Fruit fly (Drosophila melanogaster) whole organism, prepupa: ENCODE results near the gene Jon25Bi.

Experiments used
- CG10631 ChIP-seq: fragments of 200-800 bp; sonication (Bioruptor generic); optimal IDR thresholded peaks from 2 replicates; lab custom pipeline; 2016; ENCODE audit warnings: missing biosample characterization, missing genetic modification characterization
- CG10669 ChIP-seq: fragments of 200-800 bp; sonication (Bioruptor generic); optimal IDR thresholded peaks from 3 replicates; lab custom pipeline; 2018; ENCODE audit warnings: missing biosample characterization, mild to moderate bottlenecking, missing genetic modification characterization, moderate library complexity
- CG11762 ChIP-seq: fragments of 200-800 bp; sonication (Bioruptor generic); optimal IDR thresholded peaks from 3 replicates; lab custom pipeline; 2016; ENCODE audit warnings: missing biosample characterization, missing genetic modification characterization; ENCODE audit not compliant: insufficient read depth
- CG11902 ChIP-seq: fragments of 200-800 bp; sonication (Bioruptor generic); optimal IDR thresholded peaks from 3 replicates; lab custom pipeline; 2016; ENCODE audit warnings: missing biosample characterization, missing genetic modification characterization
- CG15336 ChIP-seq: fragments of 200-800 bp; sonication (Bioruptor generic); IDR thresholded peaks from 2 replicates; pipeline ENCODE4 v1.3.6; 2022; ENCODE audit warnings: missing biosample characterization, missing genetic modification characterization
- CG3032 ChIP-seq: fragments of 200-800 bp; optimal IDR thresholded peaks from 2 replicates; lab custom pipeline; 2019; ENCODE audit warnings: missing biosample characterization, mild to moderate bottlenecking, missing genetic modification characterization, moderate library complexity
- CG31627 ChIP-seq: fragments of 200-800 bp; sonication (Bioruptor generic); optimal IDR thresholded peaks from 3 replicates; lab custom pipeline; 2016; ENCODE audit warnings: missing biosample characterization, missing genetic modification characterization
- CG32006 ChIP-seq: fragments of 200-800 bp; sonication (Bioruptor generic); optimal IDR thresholded peaks from 3 replicates; lab custom pipeline; 2017; ENCODE audit warnings: missing biosample characterization, mild to moderate bottlenecking, missing genetic modification characterization
- CG34406 ChIP-seq: fragments of 200-800 bp; sonication (Bioruptor generic); optimal IDR thresholded peaks from 3 replicates; lab custom pipeline; 2016; ENCODE audit warnings: missing biosample characterization, missing genetic modification characterization
- CG3919 ChIP-seq: fragments of 200-800 bp; sonication (Bioruptor generic); optimal IDR thresholded peaks from 3 replicates; lab custom pipeline; 2016; ENCODE audit warnings: missing biosample characterization, missing genetic modification characterization
- CG4318 ChIP-seq: fragments of 200-800 bp; sonication (Bioruptor generic); optimal IDR thresholded peaks from 3 replicates; lab custom pipeline; 2017; ENCODE audit warnings: missing biosample characterization, mild to moderate bottlenecking, missing genetic modification characterization
- CG6163 ChIP-seq: fragments of 200-800 bp; sonication (Bioruptor generic); IDR thresholded peaks from 3 replicates; pipeline ENCODE4 v1.3.6; 2022; ENCODE audit warnings: missing biosample characterization, missing genetic modification characterization
- CG6276 ChIP-seq: fragments of 200-800 bp; sonication (Bioruptor generic); optimal IDR thresholded peaks from 2 replicates; lab custom pipeline; 2017; ENCODE audit warnings: missing biosample characterization, mild to moderate bottlenecking, missing genetic modification characterization
- CG6792 ChIP-seq: fragments of 200-800 bp; sonication (Bioruptor generic); optimal IDR thresholded peaks from 3 replicates; lab custom pipeline; 2016; ENCODE audit warnings: missing biosample characterization, missing genetic modification characterization
- CG6808 ChIP-seq: fragments of 200-800 bp; sonication (Bioruptor generic); optimal IDR thresholded peaks from 3 replicates; lab custom pipeline; 2017; ENCODE audit warnings: missing biosample characterization, missing genetic modification characterization, mild to moderate bottlenecking, moderate library complexity, missing genetic modification reagents
- CG6854 ChIP-seq: fragments of 200-800 bp; sonication (Bioruptor generic); optimal IDR thresholded peaks from 2 replicates; lab custom pipeline; 2017; ENCODE audit warnings: missing biosample characterization, mild to moderate bottlenecking, missing genetic modification characterization
- CG7368 ChIP-seq: fragments of 200-800 bp; sonication (Bioruptor generic); optimal IDR thresholded peaks from 3 replicates; lab custom pipeline; 2016; ENCODE audit warnings: missing biosample characterization, missing genetic modification characterization
- CG8119 ChIP-seq: fragments of 200-800 bp; sonication (Bioruptor generic); IDR thresholded peaks from 3 replicates; pipeline ENCODE4 v1.3.6; 2022; ENCODE audit warnings: missing biosample characterization, missing genetic modification characterization
- CG8319 ChIP-seq: fragments of 200-800 bp; sonication (Bioruptor generic); optimal IDR thresholded peaks from 3 replicates; lab custom pipeline; 2016; ENCODE audit warnings: missing biosample characterization, missing genetic modification characterization
- CG9139 ChIP-seq: fragments of 200-800 bp; sonication (Bioruptor generic); optimal IDR thresholded peaks from 3 replicates; lab custom pipeline; 2017; ENCODE audit warnings: missing biosample characterization, mild to moderate bottlenecking, missing genetic modification characterization
- Eip75B ChIP-seq: fragments of 200-800 bp; sonication (Bioruptor generic); optimal IDR thresholded peaks from 3 replicates; lab custom pipeline; 2016; ENCODE audit warnings: missing biosample characterization, missing genetic modification characterization
- Eip78C ChIP-seq: fragments of 200-800 bp; sonication (Bioruptor generic); peaks from one replicate; lab custom pipeline; 2016; ENCODE audit warnings: missing biosample characterization, missing genetic modification characterization
- Ets21C ChIP-seq: fragments of 200-800 bp; sonication (Bioruptor generic); optimal IDR thresholded peaks from 3 replicates; lab custom pipeline; 2016; ENCODE audit warnings: missing biosample characterization, missing genetic modification characterization
- Ets96B ChIP-seq: fragments of 200-800 bp; optimal IDR thresholded peaks from 2 replicates; lab custom pipeline; 2019; ENCODE audit warnings: missing biosample characterization, mild to moderate bottlenecking, missing genetic modification characterization, moderate library complexity
- Gug ChIP-seq: fragments of 200-800 bp; sonication (Bioruptor generic); IDR thresholded peaks from 2 replicates; pipeline ENCODE4 v1.3.6; 2022; ENCODE audit warnings: missing biosample characterization, missing genetic modification characterization
- Hr38 ChIP-seq: sonication (Bioruptor generic); optimal IDR thresholded peaks from 2 replicates; lab custom pipeline; 2016; ENCODE audit warnings: missing biosample characterization, missing genetic modification characterization
- Hr39 ChIP-seq: fragments of 200-800 bp; sonication (Bioruptor generic); optimal IDR thresholded peaks from 2 replicates; lab custom pipeline; 2016; ENCODE audit warnings: missing biosample characterization, missing genetic modification characterization
- OdsH ChIP-seq: fragments of 200-800 bp; sonication (Bioruptor generic); optimal IDR thresholded peaks from 3 replicates; lab custom pipeline; 2016; ENCODE audit warnings: missing biosample characterization, missing genetic modification characterization
- Sox15 ChIP-seq: fragments of 200-800 bp; sonication (Bioruptor generic); optimal IDR thresholded peaks from 3 replicates; lab custom pipeline; 2016; ENCODE audit warnings: missing biosample characterization, missing genetic modification characterization
- acj6 ChIP-seq: fragments of 200-800 bp; sonication (Bioruptor generic); optimal IDR thresholded peaks from 3 replicates; lab custom pipeline; 2016; ENCODE audit warnings: missing biosample characterization, missing genetic modification characterization
- cyc ChIP-seq: fragments of 200-800 bp; sonication (Bioruptor generic); optimal IDR thresholded peaks from 3 replicates; lab custom pipeline; 2016; ENCODE audit warnings: missing biosample characterization, missing genetic modification characterization
- dac ChIP-seq: fragments of 200-800 bp; sonication (Bioruptor generic); optimal IDR thresholded peaks from 2 replicates; lab custom pipeline; 2017; ENCODE audit warnings: missing biosample characterization, mild to moderate bottlenecking, missing genetic modification characterization
- dsx ChIP-seq: fragments of 200-800 bp; optimal IDR thresholded peaks from 3 replicates; lab custom pipeline; 2019; ENCODE audit warnings: missing biosample characterization, mild to moderate bottlenecking, missing genetic modification characterization, moderate library complexity; ENCODE audit not compliant: poor library complexity, severe bottlenecking
- eg ChIP-seq: fragments of 200-800 bp; sonication (Bioruptor generic); IDR thresholded peaks from 3 replicates; pipeline ENCODE4 v1.3.6; 2022; ENCODE audit warnings: missing biosample characterization, missing genetic modification characterization
- esn ChIP-seq: fragments of 200-800 bp; sonication (Bioruptor generic); optimal IDR thresholded peaks from 2 replicates; lab custom pipeline; 2016; ENCODE audit warnings: missing biosample characterization, mild to moderate bottlenecking, missing genetic modification characterization, moderate library complexity
- fd59A ChIP-seq: fragments of 200-800 bp; sonication (Bioruptor generic); optimal IDR thresholded peaks from 2 replicates; lab custom pipeline; 2017; ENCODE audit warnings: missing biosample characterization, mild to moderate bottlenecking, missing genetic modification characterization, missing genetic modification reagents
- fd85E ChIP-seq: fragments of 200-800 bp; sonication (Bioruptor generic); optimal IDR thresholded peaks from 3 replicates; lab custom pipeline; 2016; ENCODE audit warnings: missing biosample characterization, missing genetic modification characterization
- fkh ChIP-seq: fragments of 200-800 bp; sonication (Bioruptor generic); optimal IDR thresholded peaks from 3 replicates; lab custom pipeline; 2017; ENCODE audit warnings: missing biosample characterization, mild to moderate bottlenecking, missing genetic modification characterization, moderate library complexity
- pdm3 ChIP-seq: fragments of 200-800 bp; sonication (Bioruptor generic); optimal IDR thresholded peaks from 3 replicates; lab custom pipeline; 2016; ENCODE audit warnings: missing biosample characterization, missing genetic modification characterization
- salr ChIP-seq, 2 experiments: fragments of 200-800 bp; sonication (Bioruptor generic); optimal IDR thresholded peaks; 3 replicates each; lab custom pipeline; 2016 to 2018; ENCODE audit warnings: missing biosample characterization in 2 of 2, missing genetic modification characterization in 2 of 2, mild to moderate bottlenecking in 1 of 2
- ss ChIP-seq, 2 experiments: fragments of 200-800 bp; sonication (Bioruptor generic); optimal IDR thresholded peaks; 2 replicates in 1 of 2; 3 replicates in 1 of 2; lab custom pipeline; 2017 to 2018; ENCODE audit warnings: mild to moderate bottlenecking in 2 of 2, missing biosample characterization in 2 of 2, missing genetic modification characterization in 2 of 2, moderate library complexity in 1 of 2
- vri ChIP-seq: fragments of 200-800 bp; sonication (Bioruptor generic); optimal IDR thresholded peaks from 3 replicates; lab custom pipeline; 2016; ENCODE audit warnings: missing biosample characterization, mild to moderate bottlenecking, missing genetic modification characterization

The Jon25Bi gene

DNA sequence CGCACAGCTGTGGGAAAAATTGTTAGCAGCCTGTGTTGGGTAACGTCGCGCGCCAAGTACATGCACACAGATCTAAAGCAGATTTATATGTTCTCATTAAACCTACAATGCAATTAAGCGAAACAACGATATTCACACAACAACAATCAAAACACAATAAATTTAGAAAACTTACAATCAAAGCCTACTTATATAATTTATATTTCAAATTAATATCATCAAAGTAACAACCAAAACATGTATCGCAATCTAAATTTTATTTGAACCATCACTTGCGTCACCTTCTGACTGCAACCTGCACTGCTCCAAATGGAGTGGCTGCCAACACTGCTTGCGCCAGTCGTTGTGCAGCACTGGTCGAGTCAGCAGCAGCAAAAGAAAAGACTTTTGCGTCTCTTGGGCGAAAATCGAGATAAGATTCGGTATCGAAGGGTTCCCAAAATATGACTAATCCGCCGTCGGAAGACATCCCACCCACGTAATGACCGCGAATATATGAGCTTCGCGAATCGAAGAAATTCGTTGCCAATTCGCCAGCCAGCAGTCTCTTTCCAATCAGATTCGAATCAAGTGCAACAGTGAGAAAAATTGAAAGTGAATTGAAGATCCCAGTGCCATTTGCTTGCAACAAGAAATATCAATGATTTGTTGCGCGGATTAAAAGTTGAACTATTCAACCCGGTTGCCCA lies 26.5 kb upstream of the Jon25Bi start, which contains the start of the genes CG8892 and CG34126 (continued):
- TF ChIP-seq CG3032 (tag; lab: Kevin White, UChicago) (peak; percentile 98), CG6163 (GFP tag; lab: Robert Waterston, UW) (peak; percentile 93), fd59A (peak; percentile 96), CG6808 (peak; percentile 93), Eip75B (GFP tag; lab: Kevin White, UChicago) (peak; percentile 96), Gug (GFP tag; lab: Robert Waterston, UW) (peak; percentile 94), fd85E (GFP tag; lab: Kevin White, UChicago) (peak; percentile 90), Sox15 (peak; percentile 98), vri (GFP tag; lab: Kevin White, UChicago) (peak; percentile 95), CG6854 (GFP tag; lab: Kevin White, UChicago) (peak; percentile 88), dac (GFP tag; lab: Kevin White, UChicago) (peak; percentile 96), CG10669 (GFP tag; lab: Kevin White, UChicago) (peak; percentile 95), CG11902 (GFP tag; lab: Kevin White, UChicago) (peak; percentile 98), cyc (GFP tag; lab: Kevin White, UChicago) (peak; percentile 98), CG6276 (GFP tag; lab: Kevin White, UChicago) (peak; percentile 81), CG32006 (GFP tag; lab: Kevin White, UChicago) (peak; percentile 97), Eip78C (peak; percentile 98), CG3919 (GFP tag; lab: Kevin White, UChicago) (peak; percentile 98), eg (GFP tag; lab: Robert Waterston, UW) (peak; percentile 89), acj6 (GFP tag; lab: Kevin White, UChicago) (peak; percentile 98), pdm3 (GFP tag; lab: Kevin White, UChicago) (peak; percentile 98), OdsH (GFP tag; lab: Kevin White, UChicago) (peak; percentile 99), CG7368 (GFP tag; lab: Kevin White, UChicago) (peak; percentile 92)
- TF ChIP-seq, all 60 proteins: peak for 59

DNA sequence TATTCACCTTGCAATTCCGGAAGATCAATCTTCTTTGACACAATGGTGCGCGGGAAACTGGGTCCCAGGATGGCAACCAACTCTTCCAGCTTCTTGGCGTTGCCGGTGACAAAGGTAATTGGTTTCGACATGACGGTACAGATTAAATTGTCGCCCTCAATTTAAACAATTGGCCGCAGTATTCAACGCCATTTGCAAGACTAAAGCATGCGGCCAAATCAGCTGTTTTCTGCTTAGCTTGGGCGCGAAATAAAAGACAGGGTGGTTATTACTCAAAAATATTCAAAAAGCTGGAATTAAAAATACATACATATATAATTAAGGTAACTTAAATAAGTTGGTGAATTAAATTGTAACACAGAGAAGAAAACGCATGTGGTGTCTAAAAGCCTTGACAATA lies 24.2 kb upstream of the Jon25Bi start, which contains the start of gene CG8891:
CG8891 (minus strand) TSS at position 242 of the 400 bp plus-strand sequence.
- TF ChIP-seq Eip78C (no peak), ss (GFP tag; optimal IDR thresholded peaks at IDR 0.05; lab: Kevin White, UChicago) (no peak), CG6163 (GFP tag; lab: Robert Waterston, UW) (no peak), CG3919 (GFP tag; lab: Kevin White, UChicago) (no peak), CG6808 (no peak), Hr38 (GFP tag; lab: Kevin White, UChicago) (no peak), esn (GFP tag; lab: Kevin White, UChicago) (no peak), CG8319 (no peak), OdsH (GFP tag; lab: Kevin White, UChicago) (no peak), fd59A (no peak), pdm3 (GFP tag; lab: Kevin White, UChicago) (no peak), CG32006 (GFP tag; lab: Kevin White, UChicago) (no peak), CG7368 (GFP tag; lab: Kevin White, UChicago) (no peak), CG6276 (GFP tag; lab: Kevin White, UChicago) (no peak)

DNA sequence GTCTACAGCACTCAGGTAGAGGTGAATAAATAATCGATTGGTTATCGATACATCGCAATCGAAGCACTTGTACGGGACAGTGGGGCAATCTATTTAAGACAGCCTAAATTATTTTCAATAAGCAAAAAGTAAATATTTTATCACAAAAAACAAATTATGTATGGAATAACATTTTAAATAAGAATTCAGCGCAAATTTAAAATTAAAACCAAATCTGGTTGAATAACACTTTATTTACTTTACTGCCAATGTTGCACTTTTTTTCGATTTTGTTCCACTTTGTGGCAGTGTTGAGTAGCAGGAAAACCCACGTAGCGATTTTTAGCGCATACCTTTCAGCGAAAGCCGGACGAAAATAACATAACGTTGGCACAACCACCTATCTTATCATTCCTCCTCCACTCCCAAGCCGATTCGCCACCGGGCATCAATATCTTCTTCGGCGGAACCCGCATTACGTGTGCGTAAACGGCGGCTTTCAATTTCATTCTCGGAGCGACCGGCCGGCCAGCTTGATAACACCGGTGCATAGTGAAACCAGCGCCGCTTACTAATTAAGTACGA lies 22.1 kb upstream of the Jon25Bi start, which contains the start of the genes Gmd and CG3792:
Gmd (minus strand) TSS at position 36 of the 564 bp plus-strand sequence.
CG3792 (plus strand) TSS at position 325 of the 564 bp plus-strand sequence.
- no peak for TF ChIP-seq Ets21C
- peak; percentile 91 for TF ChIP-seq fkh (GFP tag; lab: Kevin White, UChicago)
- peak; percentile 91 for TF ChIP-seq dsx
- peak; percentile 94 for TF ChIP-seq Hr39 (GFP tag; lab: Kevin White, UChicago)
- peak; percentile 94 for TF ChIP-seq Eip75B (GFP tag; lab: Kevin White, UChicago)
- TF ChIP-seq vri (GFP tag; lab: Kevin White, UChicago), result peak; percentile 91
- no peak for TF ChIP-seq pdm3 (GFP tag; lab: Kevin White, UChicago)
- TF ChIP-seq CG15336 (GFP tag; lab: Robert Waterston, UW), result peak; percentile 95
- peak; percentile 96 for TF ChIP-seq acj6 (GFP tag; lab: Kevin White, UChicago)
- TF ChIP-seq CG3919 (GFP tag; lab: Kevin White, UChicago), result no peak
- TF ChIP-seq Sox15, result peak; percentile 91
- no peak for TF ChIP-seq CG10631 (GFP tag; lab: Kevin White, UChicago)
- TF ChIP-seq CG34406 (GFP tag; lab: Kevin White, UChicago), result peak; percentile 92
- TF ChIP-seq cyc (GFP tag; lab: Kevin White, UChicago), result peak; percentile 95
- TF ChIP-seq CG11762 (GFP tag; lab: Kevin White, UChicago), result peak; percentile 93
- peak; percentile 91 for TF ChIP-seq CG6163 (GFP tag; lab: Robert Waterston, UW)
- TF ChIP-seq CG6792 (GFP tag; lab: Kevin White, UChicago), result peak; percentile 92
- peak; percentile 96 for TF ChIP-seq CG31627
- TF ChIP-seq Eip78C, result peak; percentile 99
- peak; percentile 94 for TF ChIP-seq CG8119 (GFP tag; lab: Robert Waterston, UW)
- peak in 1 of 2 experiments; percentile 80 for TF ChIP-seq salr (GFP tag; optimal IDR thresholded peaks at IDR 0.05; lab: Kevin White, UChicago)
- peak; percentile 94 for TF ChIP-seq Ets96B
- no peak for TF ChIP-seq CG9139
- TF ChIP-seq eg (GFP tag; lab: Robert Waterston, UW), result peak; percentile 97
- no peak for TF ChIP-seq fd85E (GFP tag; lab: Kevin White, UChicago)
- no peak for TF ChIP-seq CG4318 (GFP tag; lab: Kevin White, UChicago)
- no peak for TF ChIP-seq CG6808
